Worm (Caenorhabditis elegans): ENCODE measurements around the gene hlh-12.

The hlh-12 gene

ce11 chrIV:8431567-8432458 is 47.4 kb downstream of the hlh-12 start (continued):
- TF ChIP-seq T07F8.4 (tag; optimal IDR thresholded peaks at IDR 0.05) = no peak
- no peak for TF ChIP-seq lsl-1 (GFP tag; optimal IDR thresholded peaks at IDR 0.05)
- peak; percentile 57 for TF ChIP-seq chd-7 (tag; optimal IDR thresholded peaks at IDR 0.05)
- TF ChIP-seq dox-1 (GFP tag; IDR thresholded peaks at IDR 0.05) = peak; percentile 43; the same call in 1 of the 2 replicates
- TF ChIP-seq nfya-1 (tag; optimal IDR thresholded peaks at IDR 0.05; ENCODE audit: borderline replicate concordance, insufficient read depth) = no peak
- peak; percentile 31 for TF ChIP-seq nhr-90 (tag; optimal IDR thresholded peaks at IDR 0.05)
- TF ChIP-seq ceh-27 (GFP tag; optimal IDR thresholded peaks at IDR 0.05) = peak; percentile 36
- no peak for TF ChIP-seq F37B4.10 (GFP tag; IDR thresholded peaks at IDR 0.05)
- no peak for TF ChIP-seq snpc-4 (GFP tag; optimal IDR thresholded peaks at IDR 0.05)
- peak in 3 of 4 experiments; percentile 33 to 77 (median 76) for TF ChIP-seq snpc-4 (tag; optimal IDR thresholded peaks at IDR 0.05)
- TF ChIP-seq dpff-1 (tag; optimal IDR thresholded peaks at IDR 0.05) = peak; percentile 34
- peak; percentile 55 for TF ChIP-seq mcd-1 (GFP tag; IDR thresholded peaks at IDR 0.05)
- TF ChIP-seq Y79H2A.3 (GFP tag; conservative IDR thresholded peaks at IDR 0.05) = no peak
- peak; percentile 12 for TF ChIP-seq F22D6.2 (tag; optimal IDR thresholded peaks at IDR 0.05)
- peak; percentile 34 for TF ChIP-seq K11D2.4 (GFP tag; IDR thresholded peaks at IDR 0.05)
- TF ChIP-seq sdz-38 (tag; optimal IDR thresholded peaks at IDR 0.05) = no peak
- no peak for TF ChIP-seq fkh-3 (tag; optimal IDR thresholded peaks at IDR 0.05)
- 0 out of 2 replicates have a peak, but pooled peaks have one; percentile 25 for TF ChIP-seq egl-18 (GFP tag; IDR thresholded peaks at IDR 0.05)
- peak; percentile 79 for TF ChIP-seq cebp-1 (GFP tag; IDR thresholded peaks at IDR 0.05)
- peak; percentile 91 for TF ChIP-seq cebp-1 (tag; optimal IDR thresholded peaks at IDR 0.05)
- no peak for TF ChIP-seq F10E7.11 (tag; optimal IDR thresholded peaks at IDR 0.05)
- peak; percentile 40; the same call in 1 of the 2 replicates for TF ChIP-seq ceh-40 (GFP tag; IDR thresholded peaks at IDR 0.05)
- no peak for TF ChIP-seq F57A8.1 (GFP tag; optimal IDR thresholded peaks at IDR 0.05)
- TF ChIP-seq hmg-20 (GFP tag; IDR thresholded peaks at IDR 0.05) = peak; percentile 77
- TF ChIP-seq repo-1 (tag; optimal IDR thresholded peaks at IDR 0.05) = no peak
- peak; percentile 71 for TF ChIP-seq pbrm-1 (GFP tag; IDR thresholded peaks at IDR 0.05)
- no peak for TF ChIP-seq hrde-1 (tag; optimal IDR thresholded peaks at IDR 0.05; ENCODE audit: borderline replicate concordance)
- peak; percentile 64 to 89 for TF ChIP-seq let-607 (tag; optimal IDR thresholded peaks at IDR 0.05)
- TF ChIP-seq zfh-2 (GFP tag; conservative IDR thresholded peaks at IDR 0.05) = no peak
- peak; percentile 5 for TF ChIP-seq snpc-1.3 (tag; optimal IDR thresholded peaks at IDR 0.05; ENCODE audit: insufficient read depth)
- peak; percentile 54 for TF ChIP-seq ceh-100 (GFP tag; IDR thresholded peaks at IDR 0.05)
- TF ChIP-seq B0261.1 (tag; optimal IDR thresholded peaks at IDR 0.05) = no peak
- TF ChIP-seq efl-1 (GFP tag; optimal IDR thresholded peaks at IDR 0.05) = no peak
- TF ChIP-seq him-1 (tag; optimal IDR thresholded peaks at IDR 0.05) = no peak
- TF ChIP-seq ztf-25 (GFP tag; IDR thresholded peaks at IDR 0.05) = 0 out of 2 replicates have a peak, but pooled peaks have one; percentile 14
- TF ChIP-seq let-526 (GFP tag; IDR thresholded peaks at IDR 0.05) = peak; percentile 62; the same call in 1 of the 2 replicates
- 0 out of 2 replicates have a peak, but pooled peaks have one; percentile 50 for TF ChIP-seq ceh-58 (GFP tag; IDR thresholded peaks at IDR 0.05)
- TF ChIP-seq hsf-1 (GFP tag; IDR thresholded peaks at IDR 0.05) = 0 out of 2 replicates have a peak, but pooled peaks have one; percentile 39
- no peak for TF ChIP-seq ceh-91 (GFP tag; IDR thresholded peaks at IDR 0.05)
- TF ChIP-seq atf-7 (tag; optimal IDR thresholded peaks at IDR 0.05) = peak; percentile 14
- no peak for TF ChIP-seq snpc-3.4 (tag; optimal IDR thresholded peaks at IDR 0.05)

Data from whole organism, young adult.